Fruit fly (Drosophila melanogaster) whole organism, embryonic: ENCODE measurements around the gene msl-3.

Experiments
- ATbp ChIP-seq: fragments of 200-800 bp; sonication (Bioruptor generic); optimal IDR thresholded peaks from 2 replicates; lab custom pipeline; 2017; ENCODE audit warnings: missing biosample characterization, mild to moderate bottlenecking, missing genetic modification characterization, missing genetic modification reagents
- Adf1 ChIP-seq: fragments of 200-800 bp; sonication (Bioruptor generic); IDR thresholded peaks from 2 replicates; pipeline ENCODE4 v1.3.6; 2022; ENCODE audit warnings: missing biosample characterization, missing genetic modification characterization
- CG12155 ChIP-seq: fragments of 200-800 bp; sonication (Bioruptor generic); optimal IDR thresholded peaks from 3 replicates; lab custom pipeline; 2016; ENCODE audit warnings: missing biosample characterization, missing genetic modification characterization
- CG1233 ChIP-seq: fragments of 200-800 bp; sonication (Bioruptor generic); optimal IDR thresholded peaks from 4 replicates; lab custom pipeline; 2018; ENCODE audit warnings: missing biosample characterization, mild to moderate bottlenecking, missing genetic modification characterization
- CG12391 ChIP-seq: fragments of 200-800 bp; sonication (Bioruptor generic); optimal IDR thresholded peaks from 3 replicates; lab custom pipeline; 2018; ENCODE audit warnings: missing biosample characterization, mild to moderate bottlenecking, missing genetic modification characterization, moderate library complexity
- CG14667 ChIP-seq: fragments of 200-800 bp; sonication (Bioruptor generic); IDR thresholded peaks from 2 replicates; pipeline ENCODE4 v1.3.6; 2022; ENCODE audit warnings: missing biosample characterization, missing genetic modification characterization
- CG17912 ChIP-seq: fragments of 200-800 bp; sonication (Bioruptor generic); optimal IDR thresholded peaks from 2 replicates; lab custom pipeline; 2018; ENCODE audit warnings: missing biosample characterization, mild to moderate bottlenecking, missing genetic modification characterization
- CG3281 ChIP-seq: fragments of 200-800 bp; sonication (Bioruptor generic); optimal IDR thresholded peaks from 3 replicates; lab custom pipeline; 2017; ENCODE audit warnings: missing biosample characterization, mild to moderate bottlenecking, missing genetic modification characterization
- CG33557 ChIP-seq: fragments of 200-800 bp; sonication (Bioruptor generic); optimal IDR thresholded peaks from 2 replicates; lab custom pipeline; 2019; ENCODE audit warnings: missing biosample characterization, mild to moderate bottlenecking, missing genetic modification characterization, moderate library complexity
- CG34376 ChIP-seq: fragments of 200-800 bp; sonication (Bioruptor generic); optimal IDR thresholded peaks from 2 replicates; lab custom pipeline; 2018; ENCODE audit warnings: missing biosample characterization, mild to moderate bottlenecking, missing genetic modification characterization
- CG5180 ChIP-seq: fragments of 200-800 bp; sonication (Bioruptor generic); optimal IDR thresholded peaks from 3 replicates; lab custom pipeline; 2017; ENCODE audit warnings: missing biosample characterization, missing genetic modification characterization, mild to moderate bottlenecking, moderate library complexity, missing genetic modification reagents
- CG6683 ChIP-seq: fragments of 200-800 bp; sonication (Bioruptor generic); optimal IDR thresholded peaks from 2 replicates; lab custom pipeline; 2017; ENCODE audit warnings: missing biosample characterization, mild to moderate bottlenecking, missing genetic modification characterization, missing genetic modification reagents
- CG6791 ChIP-seq: fragments of 200-800 bp; sonication (Bioruptor generic); IDR thresholded peaks from 3 replicates; pipeline ENCODE4 v1.3.6; 2022; ENCODE audit warnings: missing biosample characterization, missing genetic modification characterization; ENCODE audit not compliant: partially characterized antibody
- CG7271 ChIP-seq: fragments of 200-800 bp; sonication (Bioruptor generic); optimal IDR thresholded peaks from 2 replicates; lab custom pipeline; 2018; ENCODE audit warnings: missing biosample characterization, mild to moderate bottlenecking, missing genetic modification characterization, moderate library complexity
- CG9437 ChIP-seq: fragments of 200-800 bp; sonication (Bioruptor generic); optimal IDR thresholded peaks from 2 replicates; lab custom pipeline; 2018; ENCODE audit warnings: missing biosample characterization, mild to moderate bottlenecking, missing genetic modification characterization
- CG9609 ChIP-seq: fragments of 200-800 bp; sonication (Bioruptor generic); optimal IDR thresholded peaks from 3 replicates; lab custom pipeline; 2016; ENCODE audit warnings: missing biosample characterization, missing genetic modification characterization
- CrebB ChIP-seq: fragments of 200-800 bp; sonication (Bioruptor generic); optimal IDR thresholded peaks from 3 replicates; lab custom pipeline; 2018; ENCODE audit warnings: missing biosample characterization, mild to moderate bottlenecking, missing genetic modification characterization
- Dref ChIP-seq: fragments of 200-800 bp; sonication (Bioruptor generic); IDR thresholded peaks from 2 replicates; pipeline ENCODE4 v1.3.6; 2022; ENCODE audit warnings: missing biosample characterization, missing genetic modification characterization
- Gsc ChIP-seq: fragments of 200-800 bp; sonication (Bioruptor generic); IDR thresholded peaks from 2 replicates; pipeline ENCODE4 v1.3.6; 2022; ENCODE audit warnings: missing biosample characterization, missing genetic modification characterization
- HHEX ChIP-seq: fragments of 200-800 bp; sonication (Bioruptor generic); optimal IDR thresholded peaks from 3 replicates; lab custom pipeline; 2017; ENCODE audit warnings: missing biosample characterization, mild to moderate bottlenecking, missing genetic modification characterization, missing genetic modification reagents
- HLH4C ChIP-seq: fragments of 200-800 bp; sonication (Bioruptor generic); IDR thresholded peaks from 3 replicates; pipeline ENCODE4 v1.3.6; 2022; ENCODE audit warnings: missing biosample characterization, missing genetic modification characterization; ENCODE audit not compliant: partially characterized antibody
- HLH54F ChIP-seq: fragments of 200-800 bp; sonication (Bioruptor generic); optimal IDR thresholded peaks from 3 replicates; lab custom pipeline; 2016; ENCODE audit warnings: missing biosample characterization, missing genetic modification characterization
- HmgD ChIP-seq: fragments of 200-800 bp; sonication (Bioruptor generic); optimal IDR thresholded peaks from 3 replicates; lab custom pipeline; 2016; ENCODE audit warnings: missing biosample characterization, missing genetic modification characterization
- Jarid2 ChIP-seq: fragments of 200-800 bp; sonication (Bioruptor generic); optimal IDR thresholded peaks from 3 replicates; lab custom pipeline; 2017; ENCODE audit warnings: mild to moderate bottlenecking, missing biosample characterization, missing genetic modification reagents, missing genetic modification characterization
- Mrtf ChIP-seq: fragments of 200-800 bp; sonication (Bioruptor generic); IDR thresholded peaks from 3 replicates; pipeline ENCODE4 v1.3.6; 2022; ENCODE audit warnings: missing biosample characterization, missing genetic modification characterization
- Myb ChIP-seq: fragments of 200-800 bp; sonication (Bioruptor generic); optimal IDR thresholded peaks from 2 replicates; lab custom pipeline; 2016; ENCODE audit warnings: missing biosample characterization, missing genetic modification characterization
- Oli ChIP-seq: fragments of 200-800 bp; sonication (Bioruptor generic); optimal IDR thresholded peaks from 2 replicates; lab custom pipeline; 2018; ENCODE audit warnings: missing biosample characterization, mild to moderate bottlenecking, missing genetic modification characterization, moderate library complexity
- Six4 ChIP-seq: fragments of 200-800 bp; sonication (Bioruptor generic); optimal IDR thresholded peaks from 2 replicates; lab custom pipeline; 2016; ENCODE audit warnings: missing biosample characterization, missing genetic modification characterization
- Sox100B ChIP-seq: fragments of 200-800 bp; sonication (Bioruptor generic); optimal IDR thresholded peaks from 3 replicates; lab custom pipeline; 2018; ENCODE audit warnings: missing biosample characterization, mild to moderate bottlenecking, missing genetic modification characterization
- Taf1 ChIP-seq: fragments of 200-800 bp; sonication (Bioruptor generic); IDR thresholded peaks from 2 replicates; pipeline ENCODE4 v1.3.6; 2022; ENCODE audit warnings: missing biosample characterization, missing genetic modification characterization
- Usf ChIP-seq: fragments of 200-800 bp; sonication (Bioruptor generic); optimal IDR thresholded peaks from 2 replicates; lab custom pipeline; 2017; ENCODE audit warnings: missing genotype, missing biosample characterization, missing genetic modification characterization
- Xbp1 ChIP-seq: fragments of 200-800 bp; sonication (Bioruptor generic); optimal IDR thresholded peaks from 3 replicates; lab custom pipeline; 2016; ENCODE audit warnings: missing biosample characterization, mild to moderate bottlenecking, missing genetic modification characterization
- amos ChIP-seq: fragments of 200-800 bp; sonication (Bioruptor generic); IDR thresholded peaks from 2 replicates; pipeline ENCODE4 v1.3.6; 2022; ENCODE audit warnings: missing biosample characterization, missing genetic modification characterization; ENCODE audit not compliant: partially characterized antibody
- aop ChIP-seq: fragments of 200-800 bp; sonication (Bioruptor generic); IDR thresholded peaks from 2 replicates; pipeline ENCODE4 v1.3.6; 2022; ENCODE audit warnings: missing biosample characterization, missing genetic modification characterization
- az2 ChIP-seq: fragments of 200-800 bp; sonication (Bioruptor generic); optimal IDR thresholded peaks from 3 replicates; lab custom pipeline; 2016; ENCODE audit warnings: missing biosample characterization, missing genetic modification characterization
- br ChIP-seq: fragments of >200 bp; optimal IDR thresholded peaks from 2 replicates; lab custom pipeline; 2017
- ci ChIP-seq: fragments of 200-800 bp; sonication (Bioruptor generic); IDR thresholded peaks from 3 replicates; pipeline ENCODE4 v1.3.6; 2022; ENCODE audit warnings: missing biosample characterization, missing genetic modification characterization
- emc ChIP-seq: fragments of 200-800 bp; sonication (Bioruptor generic); optimal IDR thresholded peaks from 2 replicates; lab custom pipeline; 2016; ENCODE audit warnings: missing biosample characterization, missing genetic modification characterization
- eve ChIP-seq, 2 experiments: fragments of >200 bp; optimal IDR thresholded peaks; 2 replicates each; lab custom pipeline; 2017; ENCODE audit warnings: missing biosample characterization in 2 of 2, missing genetic modification characterization in 2 of 2
- fd102C ChIP-seq: fragments of 200-800 bp; sonication (Bioruptor generic); optimal IDR thresholded peaks from 2 replicates; lab custom pipeline; 2018; ENCODE audit warnings: missing biosample characterization, mild to moderate bottlenecking, missing genetic modification characterization, moderate library complexity
- gro ChIP-seq: fragments of 200-800 bp; sonication (Bioruptor generic); optimal IDR thresholded peaks from 2 replicates; lab custom pipeline; 2016; ENCODE audit warnings: missing biosample characterization, missing genetic modification characterization
- jumu ChIP-seq: fragments of 200-800 bp; sonication (Bioruptor generic); optimal IDR thresholded peaks from 3 replicates; lab custom pipeline; 2016; ENCODE audit warnings: missing biosample characterization, missing genetic modification characterization
- lmd ChIP-seq: fragments of 200-800 bp; sonication (Bioruptor generic); IDR thresholded peaks from 2 replicates; pipeline ENCODE4 v1.3.6; 2022; ENCODE audit warnings: missing biosample characterization, missing genetic modification characterization
- pfk ChIP-seq: fragments of 200-800 bp; sonication (Bioruptor generic); optimal IDR thresholded peaks from 2 replicates; lab custom pipeline; 2018; ENCODE audit warnings: missing biosample characterization, mild to moderate bottlenecking, missing genetic modification characterization, moderate library complexity
- sens-2 ChIP-seq: fragments of 200-800 bp; sonication (Bioruptor generic); IDR thresholded peaks from 2 replicates; pipeline ENCODE4 v1.3.6; 2022; ENCODE audit warnings: missing biosample characterization, missing genetic modification characterization
- sqz ChIP-seq: fragments of 200-800 bp; sonication (Bioruptor generic); optimal IDR thresholded peaks from 3 replicates; lab custom pipeline; 2018; ENCODE audit warnings: missing biosample characterization, mild to moderate bottlenecking, missing genetic modification characterization
- trh ChIP-seq: fragments of 200-800 bp; sonication (Bioruptor generic); optimal IDR thresholded peaks from 2 replicates; lab custom pipeline; 2016; ENCODE audit warnings: missing biosample characterization, missing genetic modification characterization
- wdn ChIP-seq: fragments of 200-800 bp; sonication (Bioruptor generic); IDR thresholded peaks from 2 replicates; pipeline ENCODE4 v1.3.6; 2022; ENCODE audit warnings: missing biosample characterization, missing genetic modification characterization
- zfh1 ChIP-seq: fragments of 200-800 bp; sonication (Bioruptor generic); IDR thresholded peaks from 3 replicates; pipeline ENCODE4 v1.3.6; 2022; ENCODE audit warnings: missing biosample characterization, missing genetic modification characterization

The msl-3 gene

dm6 chr3L:7151521-7152465 is 26.5 kb upstream of the msl-3 start (continued):
- TF ChIP-seq CG5180 (GFP tag; lab: Kevin White, UChicago) (no peak), Taf1 (GFP tag; lab: Robert Waterston, UW) (no peak), CG12391 (tag; lab: Kevin White, UChicago) (peak; percentile 69), Usf (GFP tag; lab: Kevin White, UChicago) (no peak), Jarid2 (GFP tag; lab: Kevin White, UChicago) (no peak), HmgD (GFP tag; lab: Kevin White, UChicago) (no peak), Dref (no peak), Mrtf (no peak; the same call in 2 of the 3 replicates), CG6791 (no peak), jumu (GFP tag; lab: Kevin White, UChicago) (no peak), pfk (GFP tag; lab: Kevin White, UChicago) (no peak), HLH54F (no peak), eve (GFP tag; optimal IDR thresholded peaks at IDR 0.05; lab: Kevin White, UChicago) (no peak), CG7271 (no peak), ATbp (GFP tag; lab: Kevin White, UChicago) (peak; percentile 56), Oli (tag; lab: Kevin White, UChicago) (peak; percentile 22), CG17912 (GFP tag; lab: Kevin White, UChicago) (no peak), Sox100B (GFP tag; lab: Kevin White, UChicago) (peak; percentile 31), HLH4C (GFP tag; lab: Robert Waterston, UW) (no peak), az2 (GFP tag; lab: Kevin White, UChicago) (peak; percentile 76), CG6683 (GFP tag; lab: Kevin White, UChicago) (no peak), CG3281 (GFP tag; lab: Kevin White, UChicago) (no peak), CG33557 (peak; percentile 26), zfh1 (peak; percentile 70), CG34376 (GFP tag; lab: Kevin White, UChicago) (no peak), fd102C (GFP tag; lab: Kevin White, UChicago) (no peak), sens-2 (GFP tag; lab: Robert Waterston, UW) (peak; percentile 44; the same call in 1 of the 2 replicates), sqz (GFP tag; lab: Kevin White, UChicago) (no peak), HHEX (GFP tag; lab: Kevin White, UChicago) (no peak), wdn (GFP tag; lab: Robert Waterston, UW) (no peak), lmd (peak; percentile 70; the same call in 1 of the 2 replicates), amos (GFP tag; lab: Robert Waterston, UW) (no peak), trh (GFP tag; lab: Kevin White, UChicago) (peak; percentile 24), CG9437 (GFP tag; lab: Kevin White, UChicago) (no peak), Six4 (GFP tag; lab: Kevin White, UChicago) (peak; percentile 16), br (no peak), CG14667 (GFP tag; lab: Robert Waterston, UW) (peak; percentile 64), gro (GFP tag; lab: Kevin White, UChicago) (no peak), ci (peak; percentile 87), aop (GFP tag; lab: Robert Waterston, UW) (peak; percentile 33; the same call in 1 of the 2 replicates), CG1233 (GFP tag; lab: Kevin White, UChicago) (no peak), emc (GFP tag; lab: Kevin White, UChicago) (no peak), Myb (GFP tag; lab: Kevin White, UChicago) (no peak), CG12155 (GFP tag; lab: Kevin White, UChicago) (peak; percentile 5), CrebB (no peak), Adf1 (GFP tag; lab: Robert Waterston, UW) (no peak), CG9609 (GFP tag; lab: Kevin White, UChicago) (no peak), Xbp1 (GFP tag; lab: Kevin White, UChicago) (peak; percentile 58), Gsc (peak; percentile 53; the same call in 1 of the 2 replicates)
